Fruit fly (Drosophila melanogaster) whole organism, larva: ENCODE results near the gene Vsp37A.
"Not testable (repeated sequence)": the region's sequence is repeated elsewhere in the genome, so short reads cannot be mapped to it uniquely, and the experiment has no call there.

Experiments
- noc ChIP-seq: fragments of 200-800 bp; sonication (Bioruptor generic); optimal IDR thresholded peaks from 3 replicates; lab custom pipeline; 2019; ENCODE audit warnings: missing biosample characterization, mild to moderate bottlenecking, missing genetic modification characterization, moderate library complexity

Gene Vsp37A

dm6 chrX:620102-620430, 1.3 kb upstream of the Vsp37A start, which contains the start of gene spdi:
Gene spdi (minus strand): TSS chrX:620195.
- no peak for TF ChIP-seq noc

dm6 chrX:623357-623756, 2.0 kb downstream of the Vsp37A start, which contains the start of gene CG13369:
Gene CG13369 (plus strand): TSS chrX:623468.
- no peak for TF ChIP-seq noc

dm6 chrX:625157-625627, 3.9 kb downstream of the Vsp37A start, which contains the start of the genes CG13364 and Hinfp:
Gene CG13364 (minus strand): TSS chrX:625203.
Gene Hinfp (plus strand): TSS chrX:625542.
- TF ChIP-seq noc = no peak

dm6 chrX:629239-629821, 8.0 kb downstream of the Vsp37A start, which contains the start of the genes RpL36 and Mybbp1A:
Gene RpL36 (minus strand): TSS chrX:629483.
Gene Mybbp1A (plus strand): TSS chrX:629773.
- TF ChIP-seq noc = peak; percentile 69

dm6 chrX:635495-636142, 14.3 kb downstream of the Vsp37A start, which contains the start of gene Dredd:
Gene Dredd (minus strand): TSS chrX:635545.
- TF ChIP-seq noc = no peak

- TF ChIP-seq noc = no peak
Observed at dm6 chrX:636606-637530, 15.5 kb downstream of the Vsp37A start.

dm6 chrX:644461-644860, 23.1 kb downstream of the Vsp37A start, which contains the start of gene CG13367:
Gene CG13367 (plus strand): TSS chrX:644761.
- not testable (repeated sequence) for TF ChIP-seq noc

dm6 chrX:646395-647009, 25.2 kb downstream of the Vsp37A start:
- TF ChIP-seq noc = no peak

dm6 chrX:647056-647627, 25.8 kb downstream of the Vsp37A start, which contains the start of gene Roc1a:
Gene Roc1a (plus strand): TSS chrX:647304.
- no peak for TF ChIP-seq noc

- no peak for TF ChIP-seq noc
Observed at dm6 chrX:654221-654620, 32.9 kb downstream of the Vsp37A start.

- TF ChIP-seq noc = peak; percentile 91
Observed at dm6 chrX:654949-655348, 33.6 kb downstream of the Vsp37A start.

dm6 chrX:655492-656379, 34.4 kb downstream of the Vsp37A start, which contains the start of the genes Hmt4-20 and SkpA:
Gene Hmt4-20 (minus strand): TSS chrX:656033.
Gene SkpA (plus strand): TSS chrX:656114.
- TF ChIP-seq noc = peak; percentile 29

dm6 chrX:656380-656925, 35.1 kb downstream of the Vsp37A start:
- no peak for TF ChIP-seq noc

dm6 chrX:658021-658420, 36.7 kb downstream of the Vsp37A start:
- no peak for TF ChIP-seq noc
